Fruit fly (Drosophila melanogaster) whole organism, wandering third instar larva: ENCODE results near the gene CG43293.

Source experiments
- GATAd ChIP-seq: sonication (Bioruptor generic); optimal IDR thresholded peaks from 2 replicates; lab custom pipeline; 2016; ENCODE audit warnings: missing biosample characterization, missing genetic modification characterization
- jim ChIP-seq: fragments of 175-275, 200-325 bp; sonication (Bioruptor generic); optimal IDR thresholded peaks from 2 replicates; lab custom pipeline; 2016; ENCODE audit warnings: missing biosample characterization, mild to moderate bottlenecking, missing genetic modification characterization
- sv ChIP-seq: fragments of 200-800 bp; sonication (Bioruptor generic); optimal IDR thresholded peaks from 3 replicates; lab custom pipeline; 2016; ENCODE audit warnings: missing biosample characterization, missing genetic modification characterization

DNA sequence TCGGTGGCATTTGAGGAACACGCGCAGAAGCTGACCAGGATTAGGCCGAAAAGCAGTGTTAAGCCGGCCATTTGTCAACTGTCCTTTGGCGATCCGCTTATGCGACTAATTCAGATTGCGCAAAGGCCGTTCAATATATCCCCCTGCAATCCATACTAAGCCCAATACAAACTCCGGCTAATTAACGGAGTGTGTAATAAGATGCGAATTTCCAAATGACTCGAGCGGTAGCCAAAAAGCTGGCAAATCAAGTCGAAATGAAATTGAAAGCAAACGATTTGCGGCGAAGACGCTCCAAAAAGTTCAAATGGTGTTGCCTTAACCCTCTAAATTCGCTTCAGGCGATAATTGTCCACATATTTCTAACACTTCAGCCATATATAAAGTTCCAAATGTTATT is 42.7 kb upstream of the CG43293 start, which contains the start of gene Cpr65Aw:
- no peak for TF ChIP-seq sv (GFP tag; lab: Kevin White, UChicago)
- TF ChIP-seq GATAd, result no peak
- TF ChIP-seq jim, result no peak
